Worm (Caenorhabditis elegans): Measurements from ENCODE around the gene T03F6.4.

DNA sequence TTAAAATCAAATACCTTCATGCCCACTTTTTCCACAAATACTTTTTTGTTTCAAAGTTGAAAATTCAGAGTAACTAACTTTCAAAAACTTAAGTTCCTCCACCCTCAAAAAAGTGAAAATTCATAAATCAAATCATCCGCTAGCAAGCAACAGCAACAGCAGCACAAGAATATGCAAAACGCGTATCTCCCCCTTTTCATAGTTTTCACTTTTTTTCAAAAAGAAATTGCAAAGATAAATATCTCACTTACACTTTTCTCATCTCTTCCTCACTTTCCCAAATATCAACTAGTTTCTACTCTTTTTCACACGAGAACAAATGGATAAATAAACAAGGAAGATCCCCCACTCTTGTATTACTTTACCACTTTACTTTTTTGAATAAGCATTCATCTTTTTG is 4.3 kb upstream of the T03F6.4 start:
- TF ChIP-seq dao-5 (tag; optimal IDR thresholded peaks at IDR 0.05) (no peak), him-1 (tag; optimal IDR thresholded peaks at IDR 0.05) (no peak), W03F9.2 (tag; optimal IDR thresholded peaks at IDR 0.05) (no peak)
